Worm (Caenorhabditis elegans): Measurements from ENCODE around the gene spig-5.

DNA sequence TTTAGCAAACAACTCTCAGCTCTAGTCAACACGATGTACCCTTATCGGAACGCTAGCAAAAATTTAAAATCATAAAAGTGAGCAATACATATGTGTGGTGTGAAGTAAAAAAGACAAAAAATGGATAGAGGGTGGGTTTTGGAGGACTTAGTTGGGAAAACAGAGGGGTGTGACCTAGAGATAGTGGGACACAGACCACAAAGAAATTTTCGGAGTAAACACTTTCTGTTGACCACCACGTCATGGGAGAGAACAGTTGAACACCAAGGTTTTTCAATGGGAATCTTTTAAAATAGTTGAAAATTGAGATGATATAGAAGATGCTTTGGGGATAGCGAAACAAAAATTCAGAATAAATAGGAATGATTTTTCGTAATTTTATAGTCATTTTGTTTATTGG lies 8.9 kb downstream of the spig-5 start:
- TF ChIP-seq flt-1 (GFP tag; IDR thresholded peaks at IDR 0.05) (no peak), T22C8.4 (GFP tag; IDR thresholded peaks at IDR 0.05) (no peak), cog-1 (tag; optimal IDR thresholded peaks at IDR 0.05) (no peak), ztf-23 (GFP tag; IDR thresholded peaks at IDR 0.05) (no peak), tab-1 (GFP tag; IDR thresholded peaks at IDR 0.05) (no peak)

Data from whole organism, midembryonic.